Worm (Caenorhabditis elegans): ENCODE results near the gene avr-15.

avr-15 gene

DNA sequence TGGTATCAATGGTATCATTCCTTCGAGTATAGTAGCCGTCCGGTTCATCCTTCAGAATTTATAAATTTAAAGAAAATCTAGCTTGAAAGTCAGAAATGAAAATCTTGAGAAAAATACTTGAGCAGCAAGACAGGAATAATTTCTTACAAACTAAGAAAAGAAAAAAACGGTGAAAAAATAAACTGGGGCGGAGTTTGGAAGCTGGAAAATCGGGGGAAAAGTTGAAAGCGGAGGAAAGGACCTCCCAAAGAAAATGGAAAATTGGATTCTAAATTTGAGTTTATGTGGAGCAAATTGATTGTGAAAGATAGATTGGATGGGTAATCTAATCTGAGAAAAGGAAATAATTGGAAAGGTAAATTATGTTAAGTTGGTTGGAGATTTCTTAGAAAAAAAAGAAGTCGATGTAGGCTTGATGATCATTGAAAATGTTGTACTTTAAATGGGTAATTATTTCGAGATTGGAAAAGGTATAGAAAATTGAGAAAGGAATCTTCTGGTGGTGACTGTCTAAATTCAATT lies 24.6 kb upstream of the avr-15 start, which contains the start of gene frpr-5:
Gene frpr-5 (minus strand): TSS at position 51 of the 522 bp plus-strand sequence.
- no peak for TF ChIP-seq duxl-1 (tag; optimal IDR thresholded peaks at IDR 0.05; ENCODE audit: poor library complexity)
- no peak for TF ChIP-seq lin-15B (tag; optimal IDR thresholded peaks at IDR 0.05)

- no peak for TF ChIP-seq Y105C5A.15 (GFP tag; IDR thresholded peaks at IDR 0.05)
- TF ChIP-seq mdt-29 (GFP tag; IDR thresholded peaks at IDR 0.05): no peak
- TF ChIP-seq zag-1 (tag; optimal IDR thresholded peaks at IDR 0.05): no peak
- no peak for TF ChIP-seq ceh-62 (tag; optimal IDR thresholded peaks at IDR 0.05)
- TF ChIP-seq F10B5.3 (tag; optimal IDR thresholded peaks at IDR 0.05): no peak
- TF ChIP-seq hmg-1.1 (GFP tag; IDR thresholded peaks at IDR 0.05): no peak
- TF ChIP-seq fos-1 (tag; optimal IDR thresholded peaks at IDR 0.05): no peak
- TF ChIP-seq pha-4 (GFP tag; IDR thresholded peaks at IDR 0.05): no peak
- TF ChIP-seq pha-4 (tag; optimal IDR thresholded peaks at IDR 0.05): no peak
- no peak for TF ChIP-seq daf-8 (GFP tag; IDR thresholded peaks at IDR 0.05)
- TF ChIP-seq egl-43 (GFP tag; IDR thresholded peaks at IDR 0.05): no peak
- no peak for TF ChIP-seq daf-16 (GFP tag; optimal IDR thresholded peaks at IDR 0.05)
- TF ChIP-seq daf-16 (tag; optimal IDR thresholded peaks at IDR 0.05): peak; percentile 99
- no peak for TF ChIP-seq Y5F2A.4 (GFP tag; optimal IDR thresholded peaks at IDR 0.05)
- no peak for TF ChIP-seq nhr-42 (GFP tag; IDR thresholded peaks at IDR 0.05)
- no peak for TF ChIP-seq dpl-1 (GFP tag; optimal IDR thresholded peaks at IDR 0.05)
- no peak for TF ChIP-seq aly-2 (tag; optimal IDR thresholded peaks at IDR 0.05)
- no peak for TF ChIP-seq daf-19 (GFP tag; conservative IDR thresholded peaks at IDR 0.05)
- TF ChIP-seq fkh-10 (GFP tag; optimal IDR thresholded peaks at IDR 0.05): no peak
- no peak for TF ChIP-seq mes-2 (tag; optimal IDR thresholded peaks at IDR 0.05; ENCODE audit: poor library complexity, severe bottlenecking)
- peak; percentile 21 for TF ChIP-seq nhr-28 (tag; optimal IDR thresholded peaks at IDR 0.05)
- no peak for TF ChIP-seq jun-1 (tag; optimal IDR thresholded peaks at IDR 0.05)
- peak; percentile 46 for TF ChIP-seq dve-1 (tag; optimal IDR thresholded peaks at IDR 0.05; ENCODE audit: insufficient read depth)
Observed at ce11 chrV:13532469-13532868, 21.0 kb upstream of the avr-15 start.

ce11 chrV:13530698-13531097 lies 19.2 kb upstream of the avr-15 start, which contains the start of gene ttr-44:
Gene ttr-44 (minus strand): TSS chrV:13530744.
- TF ChIP-seq gei-8 (GFP tag; optimal IDR thresholded peaks at IDR 0.05): no peak
- TF ChIP-seq php-3 (GFP tag; IDR thresholded peaks at IDR 0.05): 0 out of 2 replicates have a peak, but pooled peaks have one; percentile 40
- TF ChIP-seq sdz-12 (GFP tag; optimal IDR thresholded peaks at IDR 0.05): no peak
- TF ChIP-seq ztf-7 (tag; optimal IDR thresholded peaks at IDR 0.05): no peak
- peak; percentile 92 for TF ChIP-seq dve-1 (tag; optimal IDR thresholded peaks at IDR 0.05; ENCODE audit: insufficient read depth)
- no peak for TF ChIP-seq Y5F2A.4 (GFP tag; optimal IDR thresholded peaks at IDR 0.05)
- TF ChIP-seq nhr-48 (tag; optimal IDR thresholded peaks at IDR 0.05): no peak
- TF ChIP-seq zfp-3 (GFP tag; conservative IDR thresholded peaks at IDR 0.05): no peak
- TF ChIP-seq spr-3 (GFP tag; optimal IDR thresholded peaks at IDR 0.05): no peak
- no peak for TF ChIP-seq daf-16 (GFP tag; optimal IDR thresholded peaks at IDR 0.05)
- peak; percentile 95 for TF ChIP-seq daf-16 (tag; optimal IDR thresholded peaks at IDR 0.05)
- TF ChIP-seq ceh-62 (tag; optimal IDR thresholded peaks at IDR 0.05): no peak
- peak; percentile 70 for TF ChIP-seq pqm-1 (tag; optimal IDR thresholded peaks at IDR 0.05)
- no peak for TF ChIP-seq pha-4 (GFP tag; IDR thresholded peaks at IDR 0.05)
- no peak for TF ChIP-seq pha-4 (tag; optimal IDR thresholded peaks at IDR 0.05)
- peak; percentile 35 for TF ChIP-seq hlh-11 (tag; optimal IDR thresholded peaks at IDR 0.05)
- no peak for TF ChIP-seq madf-9 (GFP tag; conservative IDR thresholded peaks at IDR 0.05)
- TF ChIP-seq zfp-2 (tag; optimal IDR thresholded peaks at IDR 0.05): no peak
- no peak for TF ChIP-seq lir-3 (tag; optimal IDR thresholded peaks at IDR 0.05)
- no peak for TF ChIP-seq nhr-111 (GFP tag; optimal IDR thresholded peaks at IDR 0.05)
- no peak for TF ChIP-seq lin-39 (tag; optimal IDR thresholded peaks at IDR 0.05)
- no peak for TF ChIP-seq ceh-32 (tag; optimal IDR thresholded peaks at IDR 0.05; ENCODE audit: poor library complexity)
- TF ChIP-seq tra-1 (GFP tag; IDR thresholded peaks at IDR 0.05): no peak
- no peak for TF ChIP-seq jun-1 (tag; optimal IDR thresholded peaks at IDR 0.05)
- no peak for TF ChIP-seq mep-1 (tag; optimal IDR thresholded peaks at IDR 0.05)
- TF ChIP-seq lin-29 (GFP tag; IDR thresholded peaks at IDR 0.05): no peak
- no peak for TF ChIP-seq ceh-82 (tag; optimal IDR thresholded peaks at IDR 0.05)
- TF ChIP-seq T20F7.1 (GFP tag; optimal IDR thresholded peaks at IDR 0.05): peak; percentile 16
- TF ChIP-seq hmg-1.1 (GFP tag; IDR thresholded peaks at IDR 0.05): no peak
- TF ChIP-seq dmd-6 (GFP tag; IDR thresholded peaks at IDR 0.05): peak; percentile 76
- no peak for TF ChIP-seq nhr-10 (tag; optimal IDR thresholded peaks at IDR 0.05)
- TF ChIP-seq zag-1 (tag; optimal IDR thresholded peaks at IDR 0.05): no peak
- TF ChIP-seq dmd-9 (GFP tag; IDR thresholded peaks at IDR 0.05): no peak
